Fruit fly (Drosophila melanogaster): ENCODE results near the gene CG6661.

- TF ChIP-seq ftz-f1 (GFP tag; optimal IDR thresholded peaks at IDR 0.05) = no peak
- TF ChIP-seq h (optimal IDR thresholded peaks at IDR 0.05) = no peak
- no peak for TF ChIP-seq lbe (GFP tag; optimal IDR thresholded peaks at IDR 0.05)
- no peak for TF ChIP-seq exex (tag; optimal IDR thresholded peaks at IDR 0.05)
- TF ChIP-seq tgo (GFP tag; IDR thresholded peaks at IDR 0.05) = no peak
- TF ChIP-seq TFAM (GFP tag; optimal IDR thresholded peaks at IDR 0.05) = no peak
Observed at dm6 chr3L:14053806-14054205, 19.2 kb downstream of the CG6661 start.
